Fruit fly (Drosophila melanogaster) whole organism, embryonic: ENCODE data around the gene Dora.

Source experiments
- Bgb ChIP-seq: fragments of 200-800 bp; sonication (Bioruptor generic); IDR thresholded peaks from 2 replicates; pipeline ENCODE4 v1.3.6; 2022; ENCODE audit warnings: missing biosample characterization, missing genetic modification characterization; ENCODE audit not compliant: partially characterized antibody
- BtbVII ChIP-seq: fragments of 200-800 bp; sonication (Bioruptor generic); optimal IDR thresholded peaks from 3 replicates; lab custom pipeline; 2017; ENCODE audit warnings: missing biosample characterization, mild to moderate bottlenecking, missing genetic modification characterization
- CG10543 ChIP-seq: fragments of 200-800 bp; sonication (Bioruptor generic); optimal IDR thresholded peaks from 3 replicates; lab custom pipeline; 2017; ENCODE audit warnings: missing biosample characterization, mild to moderate bottlenecking, missing genetic modification characterization, moderate library complexity
- CG11560 ChIP-seq: fragments of 200-800 bp; sonication (Bioruptor generic); IDR thresholded peaks from 3 replicates; pipeline ENCODE4 v1.3.6; 2022; ENCODE audit warnings: missing biosample characterization, missing genetic modification characterization
- CG12236 ChIP-seq: fragments of 200-800 bp; sonication (Bioruptor generic); optimal IDR thresholded peaks from 2 replicates; lab custom pipeline; 2016; ENCODE audit warnings: missing biosample characterization, missing genetic modification characterization
- CG12942 ChIP-seq: fragments of 200-800 bp; sonication (Bioruptor generic); optimal IDR thresholded peaks from 3 replicates; lab custom pipeline; 2016; ENCODE audit warnings: missing biosample characterization, missing genetic modification characterization
- CG13775 ChIP-seq: fragments of 200-800 bp; sonication (Bioruptor generic); optimal IDR thresholded peaks from 3 replicates; lab custom pipeline; 2017; ENCODE audit warnings: missing biosample characterization, mild to moderate bottlenecking, missing genetic modification characterization
- CG14667 ChIP-seq: fragments of 200-800 bp; sonication (Bioruptor generic); IDR thresholded peaks from 2 replicates; pipeline ENCODE4 v1.3.6; 2022; ENCODE audit warnings: missing biosample characterization, missing genetic modification characterization
- CG15073 ChIP-seq: fragments of 200-800 bp; sonication (Bioruptor generic); optimal IDR thresholded peaks from 2 replicates; lab custom pipeline; 2016; ENCODE audit warnings: missing biosample characterization, missing genetic modification characterization
- CG2116 ChIP-seq: fragments of 200-800 bp; sonication (Bioruptor generic); optimal IDR thresholded peaks from 3 replicates; lab custom pipeline; 2018; ENCODE audit warnings: missing biosample characterization, mild to moderate bottlenecking, missing genetic modification characterization
- CG30403 ChIP-seq: fragments of 200-800 bp; sonication (Bioruptor generic); optimal IDR thresholded peaks from 3 replicates; lab custom pipeline; 2016; ENCODE audit warnings: missing biosample characterization, missing genetic modification characterization
- CG3065 ChIP-seq: fragments of 200-800 bp; sonication (Bioruptor generic); optimal IDR thresholded peaks from 2 replicates; lab custom pipeline; 2016; ENCODE audit warnings: missing biosample characterization, missing genetic modification characterization
- CG3995 ChIP-seq: fragments of 200-800 bp; sonication (Bioruptor generic); optimal IDR thresholded peaks from 3 replicates; lab custom pipeline; 2016; ENCODE audit warnings: missing biosample characterization, missing genetic modification characterization
- CG42726 ChIP-seq: fragments of 200-800 bp; sonication (Bioruptor generic); IDR thresholded peaks from 2 replicates; pipeline ENCODE4 v1.3.6; 2022; ENCODE audit warnings: missing biosample characterization, missing genetic modification characterization; ENCODE audit not compliant: partially characterized antibody
- CG4617 ChIP-seq: fragments of 200-800 bp; sonication (Bioruptor generic); optimal IDR thresholded peaks from 3 replicates; lab custom pipeline; 2016; ENCODE audit warnings: missing biosample characterization, missing genetic modification characterization, borderline replicate concordance
- CG7745 ChIP-seq: fragments of 200-800 bp; sonication (Bioruptor generic); optimal IDR thresholded peaks from 2 replicates; lab custom pipeline; 2018; ENCODE audit warnings: missing biosample characterization, mild to moderate bottlenecking, missing genetic modification characterization, moderate library complexity
- CG9215 ChIP-seq: fragments of 200-800 bp; sonication (Bioruptor generic); IDR thresholded peaks from 2 replicates; pipeline ENCODE4 v1.3.6; 2022; ENCODE audit warnings: missing biosample characterization, missing genetic modification characterization
- CG9797 ChIP-seq: fragments of 200-800 bp; sonication (Bioruptor generic); optimal IDR thresholded peaks from 3 replicates; lab custom pipeline; 2018; ENCODE audit warnings: missing biosample characterization, mild to moderate bottlenecking, missing genetic modification characterization
- H15 ChIP-seq: fragments of 200-800 bp; sonication (Bioruptor generic); IDR thresholded peaks from 3 replicates; pipeline ENCODE4 v1.3.6; 2022; ENCODE audit warnings: missing biosample characterization, missing genetic modification characterization
- H2.0 ChIP-seq: fragments of 200-800 bp; sonication (Bioruptor generic); IDR thresholded peaks from 2 replicates; pipeline ENCODE4 v1.3.6; 2022; ENCODE audit warnings: missing biosample characterization, missing genetic modification characterization
- HHEX ChIP-seq: fragments of 200-800 bp; sonication (Bioruptor generic); optimal IDR thresholded peaks from 3 replicates; lab custom pipeline; 2017; ENCODE audit warnings: missing biosample characterization, mild to moderate bottlenecking, missing genetic modification characterization, missing genetic modification reagents
- HmgZ ChIP-seq: fragments of 200-800 bp; sonication (Bioruptor generic); optimal IDR thresholded peaks from 2 replicates; lab custom pipeline; 2018; ENCODE audit warnings: missing biosample characterization, mild to moderate bottlenecking, missing genetic modification characterization
- Hmr ChIP-seq: fragments of 200-800 bp; sonication (Bioruptor generic); optimal IDR thresholded peaks from 3 replicates; lab custom pipeline; 2017; ENCODE audit warnings: mild to moderate bottlenecking, missing biosample characterization, missing genetic modification reagents, missing genetic modification characterization
- Mad ChIP-seq: fragments of 200-800 bp; sonication (Bioruptor generic); optimal IDR thresholded peaks from 2 replicates; lab custom pipeline; 2016; ENCODE audit warnings: missing biosample characterization, missing genetic modification characterization
- Myb ChIP-seq: fragments of 200-800 bp; sonication (Bioruptor generic); optimal IDR thresholded peaks from 2 replicates; lab custom pipeline; 2016; ENCODE audit warnings: missing biosample characterization, missing genetic modification characterization
- Sin3A ChIP-seq: fragments of >200 bp; optimal IDR thresholded peaks from 2 replicates; lab custom pipeline; 2018
- Six4 ChIP-seq: fragments of 200-800 bp; sonication (Bioruptor generic); optimal IDR thresholded peaks from 2 replicates; lab custom pipeline; 2016; ENCODE audit warnings: missing biosample characterization, missing genetic modification characterization
- Stat92E ChIP-seq, 3 experiments: fragments of >200 bp in 2 of 3; fragments of 200-800 bp in 1 of 3; sonication (Bioruptor generic) in 1 of 3; optimal IDR thresholded peaks; 2 replicates each; lab custom pipeline; 2017 to 2019; ENCODE audit warnings: missing biosample characterization in 3 of 3, missing genetic modification characterization in 3 of 3, mild to moderate bottlenecking in 1 of 3, moderate library complexity in 1 of 3
- ab ChIP-seq: fragments of 200-800 bp; sonication (Bioruptor generic); optimal IDR thresholded peaks from 2 replicates; lab custom pipeline; 2016; ENCODE audit warnings: missing biosample characterization, missing genetic modification characterization
- bcd ChIP-seq: fragments of 200-800 bp; sonication (Bioruptor generic); optimal IDR thresholded peaks from 2 replicates; lab custom pipeline; 2017; ENCODE audit warnings: missing biosample characterization, mild to moderate bottlenecking, missing genetic modification characterization
- bsh ChIP-seq, 2 experiments: fragments of 200-800 bp; sonication (Bioruptor generic); optimal IDR thresholded peaks; 2 replicates each; lab custom pipeline; 2017 to 2018; ENCODE audit warnings: mild to moderate bottlenecking in 2 of 2, missing biosample characterization in 2 of 2, missing genetic modification characterization in 2 of 2, moderate library complexity in 1 of 2
- caup ChIP-seq: fragments of 200-800 bp; sonication (Bioruptor generic); optimal IDR thresholded peaks from 3 replicates; lab custom pipeline; 2017; ENCODE audit warnings: missing biosample characterization, mild to moderate bottlenecking, missing genetic modification characterization, moderate library complexity; ENCODE audit not compliant: severe bottlenecking
- cg ChIP-seq: fragments of 200-800 bp; sonication (Bioruptor generic); optimal IDR thresholded peaks from 3 replicates; lab custom pipeline; 2019; ENCODE audit warnings: missing biosample characterization, mild to moderate bottlenecking, missing genetic modification characterization, moderate library complexity
- emc ChIP-seq: fragments of 200-800 bp; sonication (Bioruptor generic); optimal IDR thresholded peaks from 2 replicates; lab custom pipeline; 2016; ENCODE audit warnings: missing biosample characterization, missing genetic modification characterization
- exex ChIP-seq: fragments of 200-800 bp; sonication (Bioruptor generic); optimal IDR thresholded peaks from 4 replicates; lab custom pipeline; 2018; ENCODE audit warnings: missing biosample characterization, mild to moderate bottlenecking, missing genetic modification characterization, moderate library complexity
- fd3F ChIP-seq: fragments of 200-800 bp; sonication (Bioruptor generic); optimal IDR thresholded peaks from 2 replicates; lab custom pipeline; 2018; ENCODE audit warnings: missing biosample characterization, mild to moderate bottlenecking, missing genetic modification characterization, moderate library complexity
- gcm2 ChIP-seq: fragments of 200-800 bp; sonication (Bioruptor generic); optimal IDR thresholded peaks from 2 replicates; lab custom pipeline; 2016; ENCODE audit warnings: missing biosample characterization, missing genetic modification characterization
- gt ChIP-seq: fragments of 200-800 bp; sonication (Bioruptor generic); IDR thresholded peaks from 2 replicates; pipeline ENCODE4 v1.3.6; 2022; ENCODE audit warnings: missing biosample characterization, missing genetic modification characterization
- hb ChIP-seq: fragments of 200-800 bp; sonication (Bioruptor generic); IDR thresholded peaks from 3 replicates; pipeline ENCODE4 v1.3.6; 2022; ENCODE audit warnings: missing biosample characterization, missing genetic modification characterization; ENCODE audit not compliant: partially characterized antibody
- hkb ChIP-seq, 2 experiments: fragments of 200-800 bp in 1 of 2; fragments of >200 bp in 1 of 2; sonication (Bioruptor generic) in 1 of 2; IDR thresholded peaks in 1 of 2; optimal IDR thresholded peaks in 1 of 2; 2 replicates each; pipeline versions ENCODE4 v1.3.6 to Lab custom; 2017 to 2022; ENCODE audit warnings: missing biosample characterization in 1 of 2, missing genetic modification characterization in 1 of 2
- p53 ChIP-seq: fragments of 200-800 bp; sonication (Bioruptor generic); optimal IDR thresholded peaks from 2 replicates; lab custom pipeline; 2016; ENCODE audit warnings: missing biosample characterization, missing genetic modification characterization
- phol ChIP-seq: fragments of 200-800 bp; sonication (Bioruptor generic); optimal IDR thresholded peaks from 3 replicates; lab custom pipeline; 2018; ENCODE audit warnings: missing biosample characterization, mild to moderate bottlenecking, missing genetic modification characterization, moderate library complexity
- ranshi ChIP-seq: fragments of 200-800 bp; sonication (Bioruptor generic); IDR thresholded peaks from 2 replicates; pipeline ENCODE4 v1.3.6; 2022; ENCODE audit warnings: missing biosample characterization, missing genetic modification characterization
- sima ChIP-seq: fragments of 200-800 bp; sonication (Bioruptor generic); optimal IDR thresholded peaks from 2 replicates; lab custom pipeline; 2016; ENCODE audit warnings: missing biosample characterization, missing genetic modification characterization
- sqz ChIP-seq: fragments of 200-800 bp; sonication (Bioruptor generic); optimal IDR thresholded peaks from 3 replicates; lab custom pipeline; 2018; ENCODE audit warnings: missing biosample characterization, mild to moderate bottlenecking, missing genetic modification characterization
- ssp ChIP-seq: fragments of 200-800 bp; sonication (Bioruptor generic); IDR thresholded peaks from 2 replicates; pipeline ENCODE4 v1.3.6; 2022; ENCODE audit warnings: missing biosample characterization, missing genetic modification characterization
- twi ChIP-seq: fragments of 200-800 bp; optimal IDR thresholded peaks from 2 replicates; lab custom pipeline; 2019; ENCODE audit warnings: missing biosample characterization, mild to moderate bottlenecking, missing genetic modification characterization, moderate library complexity
- vnd ChIP-seq: fragments of 200-800 bp; sonication (Bioruptor generic); IDR thresholded peaks from 3 replicates; pipeline ENCODE4 v1.3.6; 2022; ENCODE audit warnings: missing biosample characterization, missing genetic modification characterization; ENCODE audit not compliant: partially characterized antibody
- yki ChIP-seq: fragments of >200 bp; optimal IDR thresholded peaks from 3 replicates; lab custom pipeline; 2018

The Dora gene

dm6 chrX:18920642-18921355 lies 57.0 kb downstream of the Dora start (continued):
- TF ChIP-seq CG12236 (GFP tag; lab: Kevin White, UChicago) (no peak), exex (tag; lab: Kevin White, UChicago) (no peak), bcd (peak; percentile 18), gt (GFP tag; lab: Robert Waterston, UW) (no peak), CG30403 (GFP tag; lab: Kevin White, UChicago) (peak; percentile 50), fd3F (no peak), CG12942 (GFP tag; lab: Kevin White, UChicago) (no peak), H15 (GFP tag; lab: Robert Waterston, UW) (no peak), hb (GFP tag; lab: Robert Waterston, UW) (no peak), CG7745 (tag; lab: Kevin White, UChicago) (no peak), Stat92E (GFP tag; optimal IDR thresholded peaks at IDR 0.05; lab: Kevin White, UChicago) (no peak), CG42726 (GFP tag; lab: Robert Waterston, UW) (no peak), p53 (GFP tag; lab: Kevin White, UChicago) (no peak), Hmr (GFP tag; lab: Kevin White, UChicago) (no peak), bsh (GFP tag; optimal IDR thresholded peaks at IDR 0.05; lab: Kevin White, UChicago) (peak in 1 of 2 experiments; percentile 76), caup (GFP tag; lab: Kevin White, UChicago) (no peak), CG13775 (no peak), HmgZ (tag; lab: Kevin White, UChicago) (no peak), BtbVII (GFP tag; lab: Kevin White, UChicago) (no peak), hkb (optimal IDR thresholded peaks at IDR 0.05; lab: Kevin White, UChicago) (no peak), hkb (GFP tag; IDR thresholded peaks at IDR 0.05; lab: Robert Waterston, UW) (peak; percentile 62), ab (GFP tag; lab: Kevin White, UChicago) (no peak), H2.0 (GFP tag; lab: Robert Waterston, UW) (no peak; the same call in 1 of the 2 replicates), CG11560 (no peak), HHEX (GFP tag; lab: Kevin White, UChicago) (peak; percentile 31), Sin3A (no peak), phol (tag; lab: Kevin White, UChicago) (peak; percentile 71), CG10543 (GFP tag; lab: Kevin White, UChicago) (no peak), CG9797 (no peak), CG4617 (GFP tag; lab: Kevin White, UChicago) (no peak), sqz (GFP tag; lab: Kevin White, UChicago) (no peak), CG2116 (GFP tag; lab: Kevin White, UChicago) (no peak), sima (GFP tag; lab: Kevin White, UChicago) (no peak), CG9215 (GFP tag; lab: Robert Waterston, UW) (no peak), ssp (GFP tag; lab: Robert Waterston, UW) (peak; percentile 28; the same call in 1 of the 2 replicates), CG3995 (GFP tag; lab: Kevin White, UChicago) (no peak), emc (GFP tag; lab: Kevin White, UChicago) (no peak), Myb (no peak), yki (lab: Kevin White, UChicago) (no peak), CG3065 (GFP tag; lab: Kevin White, UChicago) (no peak), gcm2 (GFP tag; lab: Kevin White, UChicago) (no peak), Mad (no peak), vnd (no peak), Bgb (GFP tag; lab: Robert Waterston, UW) (no peak), ranshi (peak; percentile 29; the same call in 1 of the 2 replicates), CG14667 (GFP tag; lab: Robert Waterston, UW) (no peak), twi (tag; lab: Kevin White, UChicago) (peak; percentile 17), Six4 (no peak), CG15073 (no peak), cg (GFP tag; lab: Kevin White, UChicago) (peak; percentile 27)
